Worm (Caenorhabditis elegans): ENCODE results near the gene C08E8.1.

Gene C08E8.1

DNA sequence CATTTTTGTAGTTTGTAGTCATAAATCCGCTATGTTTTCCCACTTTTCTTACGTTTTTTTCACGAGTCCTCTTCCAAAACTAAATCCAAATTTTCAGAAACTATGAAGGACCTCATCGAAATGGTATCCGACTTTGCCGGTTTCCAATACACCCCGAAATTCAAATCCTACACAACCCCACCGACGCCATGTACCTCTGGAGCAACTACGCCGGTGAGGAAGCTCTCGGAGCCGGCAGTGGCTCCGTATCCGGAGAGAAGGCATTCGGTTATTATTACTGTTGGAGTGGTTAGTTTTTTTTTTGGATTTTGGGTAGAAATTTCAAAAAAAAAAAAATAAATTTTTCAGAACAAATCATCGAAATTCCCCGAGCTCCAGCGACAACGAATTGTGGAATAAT is 12.3 kb downstream of the C08E8.1 start, which contains the start of gene C08E8.3:
Gene C08E8.3, plus strand, starts transcription at position 84 of the 400 bp plus-strand sequence.
- TF ChIP-seq ceh-45 (GFP tag; IDR thresholded peaks at IDR 0.05) = no peak
- no peak for TF ChIP-seq rnt-1 (tag; optimal IDR thresholded peaks at IDR 0.05)
- no peak for TF ChIP-seq dmd-4 (tag; optimal IDR thresholded peaks at IDR 0.05; ENCODE audit: borderline replicate concordance)
- no peak for TF ChIP-seq ets-4 (tag; optimal IDR thresholded peaks at IDR 0.05)
- no peak for TF ChIP-seq hlh-8 (tag; optimal IDR thresholded peaks at IDR 0.05)
- no peak for TF ChIP-seq pqm-1 (tag; optimal IDR thresholded peaks at IDR 0.05)
- no peak for TF ChIP-seq Y22D7AL.16 (tag; optimal IDR thresholded peaks at IDR 0.05)
- no peak for TF ChIP-seq nhr-11 (tag; optimal IDR thresholded peaks at IDR 0.05)
- TF ChIP-seq sdc-2 (tag; optimal IDR thresholded peaks at IDR 0.05) = no peak
- TF ChIP-seq fax-1 (tag; optimal IDR thresholded peaks at IDR 0.05) = no peak
- TF ChIP-seq gmeb-2 (tag; optimal IDR thresholded peaks at IDR 0.05) = no peak
- no peak for TF ChIP-seq C08G9.2 (tag; optimal IDR thresholded peaks at IDR 0.05)
- TF ChIP-seq ceh-31 (tag; optimal IDR thresholded peaks at IDR 0.05) = no peak
- TF ChIP-seq syd-9 (tag; optimal IDR thresholded peaks at IDR 0.05) = no peak

DNA sequence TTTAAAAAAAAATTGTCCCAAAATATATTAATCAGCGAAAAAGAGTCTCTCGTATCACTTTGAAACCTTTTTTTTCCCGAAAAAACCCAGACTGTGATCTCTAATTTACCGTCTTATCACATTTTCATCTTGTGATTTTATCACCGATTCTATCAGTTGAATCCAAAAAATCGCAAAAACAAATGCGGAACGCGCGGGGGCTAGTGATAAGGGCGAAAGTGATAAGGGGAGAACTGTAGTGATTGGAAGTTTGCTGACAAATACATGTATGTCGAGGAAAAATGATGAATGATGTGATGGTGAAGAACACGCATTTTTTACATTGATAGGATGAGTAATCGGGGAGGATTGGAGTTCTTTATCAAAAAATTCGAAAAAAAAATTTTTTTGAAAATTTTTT is 16.2 kb downstream of the C08E8.1 start:
- no peak for TF ChIP-seq ceh-2 (tag; optimal IDR thresholded peaks at IDR 0.05)
- peak; percentile 99 for TF ChIP-seq elt-2 (tag; optimal IDR thresholded peaks at IDR 0.05)
- TF ChIP-seq hlh-13 (GFP tag; optimal IDR thresholded peaks at IDR 0.05) = no peak

DNA sequence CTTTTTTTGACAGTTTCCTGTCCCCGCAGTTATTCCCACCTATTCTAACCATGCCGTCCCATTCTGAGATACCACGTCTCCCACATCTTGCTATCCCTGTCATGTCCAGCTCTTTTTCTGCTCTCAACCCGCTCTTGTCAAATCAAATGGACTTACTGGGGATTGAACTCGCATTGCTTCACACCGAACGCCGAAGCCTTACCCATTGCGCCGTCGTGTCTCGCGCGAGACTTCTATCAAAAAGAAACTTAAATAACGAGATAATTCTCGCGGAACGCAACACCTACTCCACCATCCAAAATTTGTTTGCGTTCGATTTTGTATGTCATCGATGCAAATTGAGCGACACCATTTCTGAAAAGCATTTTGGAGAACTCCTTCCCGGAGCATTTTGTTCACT is 18.1 kb downstream of the C08E8.1 start:
- TF ChIP-seq madf-2 (tag; optimal IDR thresholded peaks at IDR 0.05) = no peak

DNA sequence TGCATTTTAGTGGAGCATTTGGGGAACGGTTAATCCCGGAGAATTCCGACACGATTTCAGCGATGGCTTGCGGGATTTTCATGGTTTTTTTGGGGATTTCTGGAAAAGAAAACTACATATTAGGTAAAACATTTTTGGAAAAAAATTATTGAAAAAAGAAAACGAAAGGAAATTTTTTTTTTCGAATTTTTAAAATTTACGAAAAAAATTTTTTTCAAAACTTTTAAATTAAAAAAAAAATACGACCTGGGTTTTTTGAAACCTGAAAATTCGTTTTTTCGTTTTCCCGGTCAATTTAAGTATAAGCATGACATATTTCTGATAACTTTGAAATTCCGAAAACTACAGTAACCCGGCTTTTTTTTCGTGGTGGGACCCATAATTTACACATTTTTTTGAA is 22.5 kb downstream of the C08E8.1 start, which contains the start of gene C08E8.10:
Gene C08E8.10, minus strand, starts transcription at position 101 of the 400 bp plus-strand sequence.
- no peak for TF ChIP-seq ahr-1 (tag; optimal IDR thresholded peaks at IDR 0.05)
- no peak for TF ChIP-seq ceh-19 (GFP tag; optimal IDR thresholded peaks at IDR 0.05)
- TF ChIP-seq tbx-7 (tag; optimal IDR thresholded peaks at IDR 0.05) = no peak
- no peak for TF ChIP-seq ceh-31 (tag; optimal IDR thresholded peaks at IDR 0.05)
- no peak for TF ChIP-seq ceh-6 (GFP tag; optimal IDR thresholded peaks at IDR 0.05)
- TF ChIP-seq C38D4.7 (GFP tag; optimal IDR thresholded peaks at IDR 0.05) = no peak
- TF ChIP-seq ets-4 (tag; optimal IDR thresholded peaks at IDR 0.05) = no peak
- TF ChIP-seq ceh-9 (tag; optimal IDR thresholded peaks at IDR 0.05) = no peak
- no peak for TF ChIP-seq ceh-48 (tag; optimal IDR thresholded peaks at IDR 0.05)

DNA sequence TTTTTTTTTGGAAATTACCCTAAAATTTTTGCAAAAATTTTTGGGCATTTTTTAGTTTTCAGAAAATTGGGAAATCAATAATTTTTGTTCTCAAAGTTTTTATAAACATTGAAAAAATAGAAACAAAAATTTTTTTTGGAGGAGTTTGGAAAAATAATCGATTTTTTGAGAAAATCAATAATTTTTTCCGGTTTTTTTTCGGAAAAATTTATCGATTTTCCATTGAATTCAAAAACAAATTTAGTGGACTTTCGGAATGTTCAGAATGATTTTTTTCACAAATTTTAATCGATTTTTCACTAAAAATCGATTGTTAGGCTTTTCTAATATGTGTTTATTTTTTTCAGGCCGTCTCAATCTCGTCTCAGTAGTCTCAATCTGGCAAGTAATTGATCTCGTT is 24.7 kb downstream of the C08E8.1 start:
- no peak for TF ChIP-seq gmeb-2 (tag; optimal IDR thresholded peaks at IDR 0.05)
- no peak for TF ChIP-seq ceh-19 (GFP tag; optimal IDR thresholded peaks at IDR 0.05)
- no peak for TF ChIP-seq unc-86 (tag; optimal IDR thresholded peaks at IDR 0.05)
- TF ChIP-seq hlh-13 (GFP tag; optimal IDR thresholded peaks at IDR 0.05) = no peak
- TF ChIP-seq madf-2 (tag; optimal IDR thresholded peaks at IDR 0.05) = no peak
- no peak for TF ChIP-seq pag-3 (tag; optimal IDR thresholded peaks at IDR 0.05; ENCODE audit: borderline replicate concordance)
- no peak for TF ChIP-seq ref-2 (tag; optimal IDR thresholded peaks at IDR 0.05)
- TF ChIP-seq odd-2 (tag; optimal IDR thresholded peaks at IDR 0.05) = no peak
- no peak for TF ChIP-seq eyg-1 (tag; optimal IDR thresholded peaks at IDR 0.05)
- TF ChIP-seq unc-3 (GFP tag; conservative IDR thresholded peaks at IDR 0.05) = no peak
- no peak for TF ChIP-seq unc-3 (tag; optimal IDR thresholded peaks at IDR 0.05)
- TF ChIP-seq pha-2 (tag; optimal IDR thresholded peaks at IDR 0.05) = no peak
- TF ChIP-seq ama-1 (optimal IDR thresholded peaks at IDR 0.05) = no peak
- TF ChIP-seq nfya-1 (tag; optimal IDR thresholded peaks at IDR 0.05) = no peak
- TF ChIP-seq Y22D7AL.16 (tag; optimal IDR thresholded peaks at IDR 0.05) = no peak
- no peak for TF ChIP-seq tbx-7 (tag; optimal IDR thresholded peaks at IDR 0.05)
- no peak for TF ChIP-seq T23F11.4 (GFP tag; optimal IDR thresholded peaks at IDR 0.05)
- TF ChIP-seq ceh-31 (tag; optimal IDR thresholded peaks at IDR 0.05) = no peak
- TF ChIP-seq ceh-48 (tag; optimal IDR thresholded peaks at IDR 0.05) = no peak
- no peak for TF ChIP-seq ceh-18 (tag; optimal IDR thresholded peaks at IDR 0.05)
- no peak for TF ChIP-seq K02D7.2 (tag; optimal IDR thresholded peaks at IDR 0.05)

All from whole organism, late embryonic.